Fruit fly (Drosophila melanogaster) Kc167 (cell line): ENCODE measurements around the gene CG43694.

Experiments used
- Myc ChIP-seq: fragments of >200 bp; optimal IDR thresholded peaks from 2 replicates; lab custom pipeline; 2017; ENCODE audit warnings: missing external identifiers
- Sin3A ChIP-seq: fragments of >200 bp; optimal IDR thresholded peaks from 2 replicates; lab custom pipeline; 2018; ENCODE audit warnings: missing external identifiers
- h ChIP-seq: fragments of >200 bp; optimal IDR thresholded peaks from 3 replicates; lab custom pipeline; 2018; ENCODE audit warnings: missing external identifiers
- insv ChIP-seq: fragments of >200 bp; optimal IDR thresholded peaks from 3 replicates; lab custom pipeline; 2018; ENCODE audit warnings: missing external identifiers
- psq ChIP-seq: fragments of >200 bp; optimal IDR thresholded peaks from 2 replicates; lab custom pipeline; 2017; ENCODE audit warnings: missing external identifiers
- ttk ChIP-seq: sonication (Bioruptor generic); optimal IDR thresholded peaks from 2 replicates; lab custom pipeline; 2017; ENCODE audit warnings: missing external identifiers

dm6 chr3R:23392235-23392634, 33.6 kb downstream of the CG43694 start:
- TF ChIP-seq Myc (lab: Kevin White, UChicago) (no peak), insv (no peak), h (lab: Kevin White, UChicago) (no peak), psq (lab: Kevin White, UChicago) (no peak), Sin3A (lab: Kevin White, UChicago) (no peak), ttk (lab: Kevin White, UChicago) (no peak)
